Worm (Caenorhabditis elegans) whole organism, midembryonic: Measurements from ENCODE around the gene srlf-15.

Source experiments
- T22C8.4 ChIP-seq: fragments of 200-800 bp; sonication (Bioruptor generic); IDR thresholded peaks from 2 replicates; pipeline ENCODE4 v1.3.6; 2022; ENCODE audit warnings: missing genetic modification characterization, missing compliant biosample characterization
- cog-1 ChIP-seq: sonication (generic microtip); optimal IDR thresholded peaks from 2 replicates; lab custom pipeline; 2016; ENCODE audit warnings: missing genetic modification characterization, missing compliant biosample characterization
- flt-1 ChIP-seq: fragments of 200-800 bp; sonication (Bioruptor generic); IDR thresholded peaks from 2 replicates; pipeline ENCODE4 v1.3.6; 2022; ENCODE audit warnings: missing genetic modification characterization, missing compliant biosample characterization
- ref-1 ChIP-seq: fragments of 200-800 bp; sonication (Bioruptor generic); conservative IDR thresholded peaks from 2 replicates; pipeline ENCODE4 v1.3.6; 2022; ENCODE audit warnings: missing genetic modification reagents, missing genetic modification characterization, missing compliant biosample characterization
- ztf-29 ChIP-seq: fragments of 200-800 bp; sonication (Bioruptor generic); IDR thresholded peaks from 2 replicates; pipeline ENCODE4 v1.3.6; 2022; ENCODE audit warnings: missing genetic modification reagents, missing genetic modification characterization, missing compliant biosample characterization

- TF ChIP-seq ref-1 (GFP tag; lab: Robert Waterston, UW), result no peak
- no peak for TF ChIP-seq T22C8.4 (GFP tag; lab: Robert Waterston, UW)
- no peak for TF ChIP-seq cog-1 (tag; lab: Kevin White, UChicago)
- TF ChIP-seq ztf-29 (GFP tag; lab: Robert Waterston, UW), result no peak
- TF ChIP-seq flt-1 (GFP tag; lab: Robert Waterston, UW), result no peak
These were observed 52.3 kb downstream of the srlf-15 start for ce11 chrII:11088137-11088536.
